Fruit fly (Drosophila melanogaster): ENCODE results near the gene bowl.
A peak's percentile ranks its signal among the peaks of the same experiment; 100 is the strongest.

The bowl gene

DNA sequence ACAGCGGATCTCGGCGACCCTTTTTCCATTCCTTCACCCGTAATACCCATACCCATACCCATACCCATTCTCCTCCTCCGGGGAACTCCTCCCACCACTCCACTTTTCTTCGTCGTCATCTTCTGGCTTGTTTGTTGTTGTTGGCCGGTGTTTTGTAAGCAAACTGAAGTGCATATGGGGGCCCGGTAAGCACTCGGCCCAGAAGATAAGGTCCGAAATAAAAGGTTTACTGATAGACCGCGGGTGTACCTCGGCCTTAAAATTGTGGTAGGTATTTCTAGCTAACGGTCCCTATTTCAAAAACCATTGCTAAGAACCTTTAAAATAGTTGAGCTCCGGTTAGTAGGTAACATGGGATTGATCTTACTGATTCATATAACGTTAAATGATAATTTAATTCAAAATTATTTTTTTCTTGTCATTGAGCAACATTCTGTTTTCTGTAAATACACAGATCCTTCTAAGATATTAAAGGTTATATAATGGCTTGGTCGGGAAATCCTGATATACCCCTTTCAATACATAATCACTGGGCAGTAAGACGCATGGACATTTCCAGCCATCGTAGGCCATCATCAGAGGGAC lies 4.4 kb downstream of the bowl start (continued):
- peak; percentile 8 for TF ChIP-seq ewg (GFP tag; optimal IDR thresholded peaks at IDR 0.05)
- TF ChIP-seq sug (tag; optimal IDR thresholded peaks at IDR 0.05), result no peak
- peak; percentile 40 for TF ChIP-seq Ptx1 (GFP tag; IDR thresholded peaks at IDR 0.05)
- peak; percentile 71 for TF ChIP-seq Xrp1 (GFP tag; IDR thresholded peaks at IDR 0.05)
- TF ChIP-seq Atf-2 (GFP tag; optimal IDR thresholded peaks at IDR 0.05), result peak; percentile 60
- no peak for TF ChIP-seq bigmax (GFP tag; optimal IDR thresholded peaks at IDR 0.05)
- peak; percentile 45 for TF ChIP-seq az2 (GFP tag; optimal IDR thresholded peaks at IDR 0.05)
- TF ChIP-seq CG4424 (GFP tag; optimal IDR thresholded peaks at IDR 0.05), result peak; percentile 11
- TF ChIP-seq shn (GFP tag; optimal IDR thresholded peaks at IDR 0.05), result peak; percentile 57
- TF ChIP-seq Mad (GFP tag; optimal IDR thresholded peaks at IDR 0.05), result peak; percentile 8
- TF ChIP-seq CG13775 (GFP tag; optimal IDR thresholded peaks at IDR 0.05), result peak; percentile 58
- TF ChIP-seq CG33213 (GFP tag; optimal IDR thresholded peaks at IDR 0.05), result peak; percentile 15
- TF ChIP-seq H2.0 (GFP tag; IDR thresholded peaks at IDR 0.05), result no peak
- no peak for TF ChIP-seq CG33557 (GFP tag; optimal IDR thresholded peaks at IDR 0.05)
- no peak for TF ChIP-seq CkIIα-i1 (GFP tag; IDR thresholded peaks at IDR 0.05)
- no peak for TF ChIP-seq tgo (GFP tag; IDR thresholded peaks at IDR 0.05)
- no peak for TF ChIP-seq CTCF (GFP tag; optimal IDR thresholded peaks at IDR 0.05)
- TF ChIP-seq BEAF-32 (GFP tag; optimal IDR thresholded peaks at IDR 0.05), result no peak
- no peak for TF ChIP-seq ranshi (GFP tag; IDR thresholded peaks at IDR 0.05)
- TF ChIP-seq prd (optimal IDR thresholded peaks at IDR 0.05), result no peak
- peak; percentile 80; the same call in 2 of the 3 replicates for TF ChIP-seq prd (GFP tag; IDR thresholded peaks at IDR 0.05)
- no peak for TF ChIP-seq CG7928 (GFP tag; optimal IDR thresholded peaks at IDR 0.05)
- TF ChIP-seq fru (optimal IDR thresholded peaks at IDR 0.05), result no peak
- TF ChIP-seq run (tag; optimal IDR thresholded peaks at IDR 0.05), result no peak
- no peak for TF ChIP-seq CG8478 (optimal IDR thresholded peaks at IDR 0.05)
- peak; percentile 36 for TF ChIP-seq D19A (tag; optimal IDR thresholded peaks at IDR 0.05)
- TF ChIP-seq CG11560 (tag; IDR thresholded peaks at IDR 0.05), result no peak
- no peak for TF ChIP-seq CG12769 (tag; optimal IDR thresholded peaks at IDR 0.05)
- TF ChIP-seq CG9797 (GFP tag; optimal IDR thresholded peaks at IDR 0.05), result no peak
- TF ChIP-seq Gug (GFP tag; IDR thresholded peaks at IDR 0.05), result 0 out of 4 replicates have a peak, but pooled peaks have one; percentile 24
- no peak for TF ChIP-seq CG1647 (GFP tag; optimal IDR thresholded peaks at IDR 0.05)
- TF ChIP-seq CG2120 (GFP tag; optimal IDR thresholded peaks at IDR 0.05), result peak; percentile 32
- TF ChIP-seq Oli (tag; optimal IDR thresholded peaks at IDR 0.05), result peak; percentile 41
- no peak for TF ChIP-seq her (GFP tag; optimal IDR thresholded peaks at IDR 0.05)
- no peak for TF ChIP-seq CG11093 (GFP tag; IDR thresholded peaks at IDR 0.05)
- TF ChIP-seq CG16815 (GFP tag; optimal IDR thresholded peaks at IDR 0.05), result peak; percentile 71
- TF ChIP-seq CG4820 (GFP tag; optimal IDR thresholded peaks at IDR 0.05), result peak; percentile 40
- TF ChIP-seq CG13123 (GFP tag; optimal IDR thresholded peaks at IDR 0.05), result peak; percentile 0
- no peak for TF ChIP-seq Bgb (GFP tag; IDR thresholded peaks at IDR 0.05; ENCODE audit: partially characterized antibody)
- TF ChIP-seq CG4360 (GFP tag; IDR thresholded peaks at IDR 0.05), result peak; percentile 89
- TF ChIP-seq CG1233 (GFP tag; optimal IDR thresholded peaks at IDR 0.05), result no peak
- no peak for TF ChIP-seq CG17186 (GFP tag; optimal IDR thresholded peaks at IDR 0.05)
- no peak for TF ChIP-seq CG15011 (GFP tag; optimal IDR thresholded peaks at IDR 0.05)
- no peak for TF ChIP-seq CG32532 (GFP tag; IDR thresholded peaks at IDR 0.05)
- TF ChIP-seq CG16779 (GFP tag; IDR thresholded peaks at IDR 0.05), result no peak
- TF ChIP-seq CG1602 (GFP tag; optimal IDR thresholded peaks at IDR 0.05), result peak; percentile 23
- TF ChIP-seq CG17568 (GFP tag; optimal IDR thresholded peaks at IDR 0.05), result no peak
- TF ChIP-seq CG6765 (GFP tag; optimal IDR thresholded peaks at IDR 0.05), result no peak
- no peak for TF ChIP-seq CG10565 (GFP tag; optimal IDR thresholded peaks at IDR 0.05)
- TF ChIP-seq CG9215 (GFP tag; IDR thresholded peaks at IDR 0.05), result 0 out of 2 replicates have a peak, but pooled peaks have one; percentile 13
- TF ChIP-seq CG18599 (GFP tag; optimal IDR thresholded peaks at IDR 0.05), result no peak
- no peak for TF ChIP-seq CG42726 (GFP tag; IDR thresholded peaks at IDR 0.05; ENCODE audit: partially characterized antibody)

All from whole organism, embryonic.